Worm (Caenorhabditis elegans) whole organism, late embryonic: ENCODE data around the gene cdc-14.

Experiments used
- C38D4.7 ChIP-seq: fragments of 200-800 bp; sonication (Bioruptor generic); optimal IDR thresholded peaks from 2 replicates; lab custom pipeline; 2018; ENCODE audit warnings: mild to moderate bottlenecking, missing genetic modification characterization, moderate library complexity, missing compliant biosample characterization
- K09A11.1 ChIP-seq: sonication (generic microtip); optimal IDR thresholded peaks from 2 replicates; lab custom pipeline; 2017; ENCODE audit warnings: antibody characterized with exemption, mild to moderate bottlenecking, missing genetic modification characterization, missing compliant biosample characterization; ENCODE audit not compliant: insufficient read depth
- T23F11.4 ChIP-seq: fragments of 200-800 bp; sonication (Bioruptor generic); optimal IDR thresholded peaks from 2 replicates; lab custom pipeline; 2018; ENCODE audit warnings: mild to moderate bottlenecking, missing genetic modification characterization, missing compliant biosample characterization
- ahr-1 ChIP-seq: sonication (generic microtip); optimal IDR thresholded peaks from 2 replicates; lab custom pipeline; 2016; ENCODE audit warnings: missing genetic modification characterization, missing compliant biosample characterization
- ceh-19 ChIP-seq: fragments of 200-800 bp; sonication (Bioruptor generic); optimal IDR thresholded peaks from 2 replicates; lab custom pipeline; 2018; ENCODE audit warnings: mild to moderate bottlenecking, missing genetic modification characterization, missing compliant biosample characterization
- ceh-22 ChIP-seq: sonication (generic microtip); optimal IDR thresholded peaks from 2 replicates; lab custom pipeline; 2017; ENCODE audit warnings: missing biosample characterization, missing genetic modification characterization
- ceh-30 ChIP-seq: fragments of 150-350 bp; optimal IDR thresholded peaks from 2 replicates; lab custom pipeline; 2014; ENCODE audit warnings: missing biosample characterization, missing genetic modification characterization
- ceh-34 ChIP-seq: sonication (generic microtip); optimal IDR thresholded peaks from 2 replicates; lab custom pipeline; 2016; ENCODE audit warnings: mild to moderate bottlenecking, missing genetic modification characterization, missing compliant biosample characterization
- ceh-45 ChIP-seq: fragments of 200-800 bp; sonication (Bioruptor generic); IDR thresholded peaks from 2 replicates; pipeline ENCODE4 v1.3.6; 2022; ENCODE audit warnings: missing genetic modification reagents, missing genetic modification characterization, missing compliant biosample characterization
- ceh-48 ChIP-seq: sonication (generic microtip); optimal IDR thresholded peaks from 2 replicates; lab custom pipeline; 2016; ENCODE audit warnings: missing genetic modification characterization, inconsistent platforms, missing compliant biosample characterization
- ceh-9 ChIP-seq: sonication (generic microtip); optimal IDR thresholded peaks from 2 replicates; lab custom pipeline; 2016; ENCODE audit warnings: mild to moderate bottlenecking, missing genetic modification characterization, inconsistent platforms, missing compliant biosample characterization
- che-1 ChIP-seq: sonication (generic microtip); optimal IDR thresholded peaks from 2 replicates; lab custom pipeline; 2016; ENCODE audit warnings: mild to moderate bottlenecking, missing genetic modification characterization, missing compliant biosample characterization
- dmd-4 ChIP-seq: sonication (generic microtip); optimal IDR thresholded peaks from 2 replicates; lab custom pipeline; 2016; ENCODE audit warnings: borderline replicate concordance, missing genetic modification characterization, missing compliant biosample characterization
- dve-1 ChIP-seq: sonication (generic microtip); optimal IDR thresholded peaks from 2 replicates; lab custom pipeline; 2017; ENCODE audit warnings: antibody characterized with exemption, mild to moderate bottlenecking, missing genetic modification characterization, missing compliant biosample characterization
- elt-2 ChIP-seq: sonication (generic microtip); optimal IDR thresholded peaks from 2 replicates; lab custom pipeline; 2016; ENCODE audit warnings: missing genetic modification reagents, missing genetic modification characterization, missing compliant biosample characterization
- elt-4 ChIP-seq: sonication (generic microtip); optimal IDR thresholded peaks from 2 replicates; lab custom pipeline; 2016; ENCODE audit warnings: missing genetic modification characterization, missing compliant biosample characterization
- eyg-1 ChIP-seq: sonication (generic microtip); optimal IDR thresholded peaks from 2 replicates; lab custom pipeline; 2016; ENCODE audit warnings: missing genotype, missing genetic modification characterization, missing compliant biosample characterization
- fkh-6 ChIP-seq: sonication (generic microtip); optimal IDR thresholded peaks from 2 replicates; lab custom pipeline; 2016; ENCODE audit warnings: missing genetic modification characterization, missing compliant biosample characterization
- hlh-15 ChIP-seq: sonication (generic microtip); optimal IDR thresholded peaks from 2 replicates; lab custom pipeline; 2016; ENCODE audit warnings: missing genetic modification characterization, missing compliant biosample characterization
- hlh-30 ChIP-seq: sonication (generic microtip); optimal IDR thresholded peaks from 2 replicates; lab custom pipeline; 2017; ENCODE audit warnings: antibody characterized with exemption, missing genetic modification characterization, missing compliant biosample characterization; ENCODE audit not compliant: insufficient read depth
- hlh-6 ChIP-seq: sonication (generic microtip); optimal IDR thresholded peaks from 2 replicates; lab custom pipeline; 2016; ENCODE audit warnings: missing genotype, missing genetic modification characterization, missing compliant biosample characterization
- lin-11 ChIP-seq: fragments of 200-800 bp; sonication (Bioruptor generic); optimal IDR thresholded peaks from 2 replicates; lab custom pipeline; 2018; ENCODE audit warnings: mild to moderate bottlenecking, missing genetic modification characterization, missing compliant biosample characterization
- madf-2 ChIP-seq: sonication (generic microtip); optimal IDR thresholded peaks from 2 replicates; lab custom pipeline; 2017; ENCODE audit warnings: missing genetic modification characterization, missing compliant biosample characterization
- nhr-11 ChIP-seq: fragments of 150-350 bp; optimal IDR thresholded peaks from 2 replicates; lab custom pipeline; 2014; ENCODE audit warnings: missing biosample characterization, missing genetic modification characterization
- nhr-232 ChIP-seq: sonication (generic microtip); optimal IDR thresholded peaks from 2 replicates; lab custom pipeline; 2016; ENCODE audit warnings: missing genetic modification characterization, missing compliant biosample characterization
- npax-4 ChIP-seq: sonication (generic microtip); optimal IDR thresholded peaks from 2 replicates; lab custom pipeline; 2016; ENCODE audit warnings: missing genetic modification characterization, missing compliant biosample characterization
- pros-1 ChIP-seq: fragments of 150-350 bp; optimal IDR thresholded peaks from 2 replicates; lab custom pipeline; 2014; ENCODE audit warnings: missing biosample characterization, missing genetic modification reagents, missing genetic modification characterization
- sox-2 ChIP-seq: fragments of 200-800 bp; sonication (Bioruptor generic); IDR thresholded peaks from 2 replicates; pipeline ENCODE4 v1.3.6; 2022; ENCODE audit warnings: missing genetic modification reagents, missing genetic modification characterization, missing compliant biosample characterization
- sox-4 ChIP-seq: sonication (generic microtip); optimal IDR thresholded peaks from 2 replicates; lab custom pipeline; 2017; ENCODE audit warnings: mild to moderate bottlenecking, missing genetic modification characterization, inconsistent platforms, missing compliant biosample characterization
- syd-9 ChIP-seq: sonication (generic microtip); optimal IDR thresholded peaks from 2 replicates; lab custom pipeline; 2016; ENCODE audit warnings: mild to moderate bottlenecking, missing genetic modification characterization, moderate library complexity, missing compliant biosample characterization
- tbx-2 ChIP-seq: sonication (generic microtip); optimal IDR thresholded peaks from 2 replicates; lab custom pipeline; 2016; ENCODE audit warnings: missing genetic modification characterization, missing compliant biosample characterization
- tbx-7 ChIP-seq: sonication (generic microtip); optimal IDR thresholded peaks from 2 replicates; lab custom pipeline; 2016; ENCODE audit warnings: missing genotype, missing genetic modification characterization, missing compliant biosample characterization
- unc-3 ChIP-seq, 2 experiments: fragments of 200-800 bp in 1 of 2; sonication (Bioruptor generic) in 1 of 2; sonication (generic microtip) in 1 of 2; conservative IDR thresholded peaks in 1 of 2; optimal IDR thresholded peaks in 1 of 2; 2 replicates each; pipeline versions ENCODE4 v1.3.6 to Lab custom; 2016 to 2022; ENCODE audit warnings: missing compliant biosample characterization in 2 of 2, missing genetic modification characterization in 2 of 2, missing genetic modification reagents in 1 of 2
- unc-42 ChIP-seq: sonication (generic microtip); optimal IDR thresholded peaks from 2 replicates; lab custom pipeline; 2016; ENCODE audit warnings: missing genotype, missing genetic modification characterization, missing compliant biosample characterization
- unc-55 ChIP-seq: sonication (generic microtip); optimal IDR thresholded peaks from 2 replicates; lab custom pipeline; 2017; ENCODE audit warnings: missing biosample characterization, missing genetic modification reagents, missing genetic modification characterization
- unc-86 ChIP-seq: sonication (generic microtip); optimal IDR thresholded peaks from 2 replicates; lab custom pipeline; 2016; ENCODE audit warnings: missing genetic modification characterization, missing compliant biosample characterization

The cdc-14 gene

DNA sequence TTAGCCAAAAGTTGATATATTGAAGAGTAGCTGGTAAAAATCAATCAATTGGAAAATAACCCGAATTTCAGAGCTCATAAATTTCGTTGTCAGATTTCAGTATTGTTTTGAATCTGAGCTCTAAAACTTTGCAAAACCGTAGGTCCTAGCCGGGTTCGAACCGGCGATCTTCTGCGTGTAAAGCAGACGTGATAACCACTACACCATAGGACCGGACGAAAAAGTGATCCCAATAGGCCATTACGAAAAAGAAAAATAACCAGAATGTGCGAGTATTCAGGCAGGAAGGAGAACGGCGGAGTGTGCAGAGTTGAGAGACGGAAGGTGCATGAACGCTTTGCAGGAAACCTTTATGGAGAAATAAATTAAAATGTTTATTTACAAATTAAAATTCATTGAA, 16.2 kb downstream of the cdc-14 start (continued):
- TF ChIP-seq lin-11 (tag; lab: Kevin White, UChicago) (peak; percentile 32), ceh-22 (tag; lab: Kevin White, UChicago) (no peak), fkh-6 (tag; lab: Kevin White, UChicago) (peak; percentile 27), tbx-2 (tag; lab: Kevin White, UChicago) (peak; percentile 25), dmd-4 (no peak), ceh-9 (tag; lab: Kevin White, UChicago) (no peak), dve-1 (tag; lab: Kevin White, UChicago) (peak; percentile 43), ceh-19 (GFP tag; lab: Kevin White, UChicago) (peak; percentile 17), ceh-34 (peak; percentile 21), che-1 (peak; percentile 36), ceh-30 (tag; lab: Kevin White, UChicago) (no peak), ahr-1 (no peak), hlh-6 (tag; lab: Kevin White, UChicago) (peak; percentile 37), C38D4.7 (GFP tag; lab: Kevin White, UChicago) (peak; percentile 39), K09A11.1 (tag; lab: Kevin White, UChicago) (no peak)

DNA sequence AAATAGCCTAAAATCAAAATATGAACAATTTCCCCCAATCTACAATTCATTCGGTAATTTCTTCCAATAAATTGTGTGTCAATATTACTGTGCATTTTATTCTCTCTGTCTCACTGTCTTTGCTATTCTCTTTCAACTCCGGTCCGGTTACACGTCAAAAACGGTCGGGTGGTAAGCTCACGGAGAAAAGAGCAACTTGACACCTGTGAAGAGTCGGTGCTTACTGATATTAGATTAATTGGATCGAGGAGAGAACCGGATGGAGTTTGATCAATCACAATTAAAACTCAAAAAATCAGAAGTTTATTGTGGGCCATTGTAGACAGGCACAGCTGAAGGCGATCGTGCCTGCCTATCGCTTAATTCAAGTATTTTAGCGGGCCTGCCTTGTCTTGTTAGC, 18.3 kb downstream of the cdc-14 start:
- no peak for TF ChIP-seq sox-4 (tag; lab: Kevin White, UChicago)
- TF ChIP-seq T23F11.4, result no peak
- no peak for TF ChIP-seq nhr-11 (tag; lab: Kevin White, UChicago)
- TF ChIP-seq npax-4, result no peak

ce11 chrII:5572082-5572746, 21.0 kb downstream of the cdc-14 start:
- TF ChIP-seq tbx-7 (tag; lab: Kevin White, UChicago), result no peak
- no peak for TF ChIP-seq unc-86
- TF ChIP-seq ceh-45 (GFP tag; lab: Robert Waterston, UW), result no peak
- TF ChIP-seq eyg-1, result no peak
- no peak for TF ChIP-seq pros-1
- no peak for TF ChIP-seq sox-2
- TF ChIP-seq ahr-1, result no peak
- TF ChIP-seq dmd-4, result no peak
- TF ChIP-seq unc-3 (GFP tag; conservative IDR thresholded peaks at IDR 0.05; lab: Robert Waterston, UW), result no peak
- no peak for TF ChIP-seq unc-3 (tag; optimal IDR thresholded peaks at IDR 0.05; lab: Kevin White, UChicago)
- TF ChIP-seq ceh-48 (tag; lab: Kevin White, UChicago), result no peak
- TF ChIP-seq elt-2 (tag; lab: Kevin White, UChicago), result no peak
- TF ChIP-seq sox-4 (tag; lab: Kevin White, UChicago), result no peak
- TF ChIP-seq hlh-30 (tag; lab: Kevin White, UChicago), result no peak
- no peak for TF ChIP-seq unc-42 (tag; lab: Kevin White, UChicago)
- no peak for TF ChIP-seq madf-2 (tag; lab: Kevin White, UChicago)
- TF ChIP-seq elt-4, result no peak
- no peak for TF ChIP-seq syd-9 (tag; lab: Kevin White, UChicago)
- TF ChIP-seq nhr-232 (tag; lab: Kevin White, UChicago), result no peak

ce11 chrII:5570272-5570671, 23.0 kb downstream of the cdc-14 start, which contains the start of the genes C17C3.1 and C17C3.15:
Gene C17C3.1 (plus strand): TSS chrII:5570572.
Gene C17C3.15 (plus strand): TSS chrII:5570654.
- TF ChIP-seq tbx-2 (tag; lab: Kevin White, UChicago) (no peak), unc-55 (GFP tag; lab: Kevin White, UChicago) (no peak), hlh-15 (tag; lab: Kevin White, UChicago) (no peak), madf-2 (tag; lab: Kevin White, UChicago) (no peak)
